Worm (Caenorhabditis elegans) whole organism, L4 larva: ENCODE measurements around the gene T14A8.2.

ENCODE experiments used
- fkh-10 ChIP-seq: fragments of 150-350 bp; optimal IDR thresholded peaks from 2 replicates; lab custom pipeline; 2014; ENCODE audit warnings: missing biosample characterization, missing genetic modification reagents, missing genetic modification characterization
- nhr-11 ChIP-seq: fragments of 150-350 bp; optimal IDR thresholded peaks from 2 replicates; lab custom pipeline; 2014; ENCODE audit warnings: missing biosample characterization, missing genetic modification characterization

DNA sequence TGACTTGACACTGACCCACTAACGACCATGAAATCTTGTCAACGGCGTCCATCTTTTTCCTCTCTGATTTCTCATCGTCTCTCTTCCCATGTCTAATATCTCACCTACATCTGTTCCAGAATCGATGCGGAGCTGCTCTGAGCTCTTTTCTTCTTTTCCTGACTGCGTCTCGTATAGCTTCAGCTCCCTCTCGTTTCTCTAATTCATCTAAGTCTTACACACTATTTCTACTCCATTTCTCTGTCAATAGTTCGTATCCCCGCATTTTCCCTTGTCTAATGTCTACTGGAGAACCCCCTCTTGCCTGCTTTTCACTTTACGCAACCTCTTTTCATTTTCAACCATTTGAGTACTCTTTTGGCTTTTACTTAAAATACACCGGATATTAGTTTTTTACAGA, 4.6 kb downstream of the T14A8.2 start, which contains the start of gene ric-3:
- TF ChIP-seq fkh-10 (GFP tag; lab: Kevin White, UChicago): no peak
- TF ChIP-seq nhr-11 (tag; lab: Kevin White, UChicago): peak; percentile 73
